Worm (Caenorhabditis elegans) whole organism, early embryonic: ENCODE data around the gene srx-88.

Experiments used
- ama-1 ChIP-seq: fragments of 150-350 bp; optimal IDR thresholded peaks from 2 replicates; lab custom pipeline; 2014
- ceh-13 ChIP-seq: fragments of 200-800 bp; sonication (Bioruptor generic); optimal IDR thresholded peaks from 2 replicates; lab custom pipeline; 2018; ENCODE audit warnings: mild to moderate bottlenecking, missing genetic modification characterization, missing compliant biosample characterization
- hnd-1 ChIP-seq: sonication (generic microtip); optimal IDR thresholded peaks from 2 replicates; lab custom pipeline; 2016; ENCODE audit warnings: missing genetic modification characterization, missing compliant biosample characterization
- scrt-1 ChIP-seq: fragments of 200-800 bp; sonication (Bioruptor generic); IDR thresholded peaks from 2 replicates; pipeline ENCODE4 v1.3.6; 2022; ENCODE audit warnings: missing genetic modification characterization, missing compliant biosample characterization
- tra-4 ChIP-seq: sonication (generic microtip); optimal IDR thresholded peaks from 2 replicates; lab custom pipeline; 2017; ENCODE audit warnings: missing genetic modification characterization, missing compliant biosample characterization

DNA sequence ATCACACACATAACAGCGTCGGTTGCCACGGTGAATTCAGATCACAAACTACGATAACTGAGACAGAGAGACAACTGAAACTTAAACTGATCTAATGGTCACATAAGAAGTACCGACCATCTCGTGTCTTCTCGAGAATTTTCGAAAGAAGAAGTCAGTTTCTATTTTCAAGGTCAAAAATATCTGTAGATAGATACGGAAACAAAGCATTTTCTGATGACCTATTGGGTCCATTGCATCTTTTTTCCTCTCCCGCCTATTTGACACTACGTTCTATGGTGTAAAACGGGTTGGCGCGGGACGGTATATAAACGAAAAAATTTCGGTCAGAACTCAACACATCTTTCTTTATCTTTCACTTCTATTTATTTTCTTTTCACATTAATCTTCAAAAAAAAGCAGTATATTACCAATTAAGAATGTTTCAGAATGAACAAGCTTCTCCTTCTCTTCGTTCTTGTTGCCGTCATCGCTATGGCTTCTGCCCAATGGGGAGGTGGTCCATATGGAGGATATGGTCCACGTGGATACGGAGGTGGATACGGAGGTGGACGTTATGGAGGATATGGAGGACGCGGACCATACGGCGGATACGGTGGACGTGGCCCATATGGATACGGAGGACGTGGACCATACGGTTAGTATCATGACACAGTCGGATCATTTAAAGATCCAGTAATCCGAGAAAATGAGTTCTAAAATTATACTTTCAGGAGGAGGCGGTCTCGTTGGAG is 32.8 kb downstream of the srx-88 start, which contains the start of gene nlp-24:
- TF ChIP-seq tra-4, result no peak
- no peak for TF ChIP-seq ama-1 (lab: Kevin White, UChicago)
- no peak for TF ChIP-seq scrt-1
- TF ChIP-seq ceh-13 (GFP tag; lab: Kevin White, UChicago), result no peak
- TF ChIP-seq hnd-1 (tag; lab: Kevin White, UChicago), result no peak
